Worm (Caenorhabditis elegans): ENCODE measurements around the gene Y57G7A.11.

- no peak for TF ChIP-seq unc-130 (GFP tag; optimal IDR thresholded peaks at IDR 0.05)
- TF ChIP-seq dpl-1 (GFP tag; optimal IDR thresholded peaks at IDR 0.05) = no peak
- TF ChIP-seq fkh-3 (tag; optimal IDR thresholded peaks at IDR 0.05) = no peak
- TF ChIP-seq hmg-20 (GFP tag; IDR thresholded peaks at IDR 0.05) = no peak
- TF ChIP-seq let-526 (GFP tag; IDR thresholded peaks at IDR 0.05) = no peak
- TF ChIP-seq madf-8 (GFP tag; conservative IDR thresholded peaks at IDR 0.05) = no peak
- no peak for TF ChIP-seq gei-17 (GFP tag; optimal IDR thresholded peaks at IDR 0.05)
- no peak for TF ChIP-seq T07F8.4 (tag; optimal IDR thresholded peaks at IDR 0.05)
- no peak for TF ChIP-seq lir-1 (GFP tag; conservative IDR thresholded peaks at IDR 0.05)
Observed at ce11 chrII:1242475-1242874, 34.2 kb downstream of the Y57G7A.11 start.

All from whole organism, young adult.